Worm (Caenorhabditis elegans): ENCODE measurements around the gene ptpn-22.

- TF ChIP-seq nhr-28 (tag; optimal IDR thresholded peaks at IDR 0.05) (no peak), ztf-11 (tag; optimal IDR thresholded peaks at IDR 0.05) (no peak), ceh-39 (tag; optimal IDR thresholded peaks at IDR 0.05) (no peak), nhr-237 (tag; optimal IDR thresholded peaks at IDR 0.05) (no peak), lin-13 (tag; optimal IDR thresholded peaks at IDR 0.05) (no peak), zip-8 (tag; optimal IDR thresholded peaks at IDR 0.05) (no peak), sptf-1 (tag; optimal IDR thresholded peaks at IDR 0.05) (no peak)
These were observed 33.1 kb downstream of the ptpn-22 start, which contains the start of gene K08D12.4 for ce11 chrIV:1706996-1707395.
